Worm (Caenorhabditis elegans) whole organism, L4/young adult: Measurements from ENCODE around the gene C01G12.9.

Experiments
- W03F9.2 ChIP-seq: fragments of 150-350 bp; optimal IDR thresholded peaks from 2 replicates; lab custom pipeline; 2014; ENCODE audit warnings: missing biosample characterization, missing genetic modification characterization
- dao-5 ChIP-seq: sonication (generic microtip); optimal IDR thresholded peaks from 2 replicates; lab custom pipeline; 2016; ENCODE audit warnings: missing genotype, missing genetic modification characterization, moderate library complexity, missing compliant biosample characterization
- him-1 ChIP-seq: sonication (generic microtip); optimal IDR thresholded peaks from 2 replicates; lab custom pipeline; 2016; ENCODE audit warnings: missing genotype, missing genetic modification reagents, missing genetic modification characterization, missing compliant biosample characterization

ce11 chrII:14605026-14605425, 26.2 kb downstream of the C01G12.9 start:
- TF ChIP-seq him-1 (tag; lab: Kevin White, UChicago) (no peak), dao-5 (no peak), W03F9.2 (tag; lab: Kevin White, UChicago) (no peak)
